Worm (Caenorhabditis elegans) whole organism, midembryonic: ENCODE results near the gene srlf-27.

Experiments used
- T22C8.4 ChIP-seq: fragments of 200-800 bp; sonication (Bioruptor generic); IDR thresholded peaks from 2 replicates; pipeline ENCODE4 v1.3.6; 2022; ENCODE audit warnings: missing genetic modification characterization, missing compliant biosample characterization
- cog-1 ChIP-seq: sonication (generic microtip); optimal IDR thresholded peaks from 2 replicates; lab custom pipeline; 2016; ENCODE audit warnings: missing genetic modification characterization, missing compliant biosample characterization
- flt-1 ChIP-seq: fragments of 200-800 bp; sonication (Bioruptor generic); IDR thresholded peaks from 2 replicates; pipeline ENCODE4 v1.3.6; 2022; ENCODE audit warnings: missing genetic modification characterization, missing compliant biosample characterization
- klf-2 ChIP-seq: fragments of 200-800 bp; sonication (Bioruptor generic); conservative IDR thresholded peaks from 2 replicates; pipeline ENCODE4 v1.3.6; 2022; ENCODE audit warnings: missing genetic modification reagents, missing genetic modification characterization, missing compliant biosample characterization
- ref-1 ChIP-seq: fragments of 200-800 bp; sonication (Bioruptor generic); conservative IDR thresholded peaks from 2 replicates; pipeline ENCODE4 v1.3.6; 2022; ENCODE audit warnings: missing genetic modification reagents, missing genetic modification characterization, missing compliant biosample characterization
- tab-1 ChIP-seq: fragments of 200-800 bp; sonication (Bioruptor generic); IDR thresholded peaks from 2 replicates; pipeline ENCODE4 v1.3.6; 2022; ENCODE audit warnings: missing genetic modification characterization, missing compliant biosample characterization
- ztf-29 ChIP-seq: fragments of 200-800 bp; sonication (Bioruptor generic); IDR thresholded peaks from 2 replicates; pipeline ENCODE4 v1.3.6; 2022; ENCODE audit warnings: missing genetic modification reagents, missing genetic modification characterization, missing compliant biosample characterization

DNA sequence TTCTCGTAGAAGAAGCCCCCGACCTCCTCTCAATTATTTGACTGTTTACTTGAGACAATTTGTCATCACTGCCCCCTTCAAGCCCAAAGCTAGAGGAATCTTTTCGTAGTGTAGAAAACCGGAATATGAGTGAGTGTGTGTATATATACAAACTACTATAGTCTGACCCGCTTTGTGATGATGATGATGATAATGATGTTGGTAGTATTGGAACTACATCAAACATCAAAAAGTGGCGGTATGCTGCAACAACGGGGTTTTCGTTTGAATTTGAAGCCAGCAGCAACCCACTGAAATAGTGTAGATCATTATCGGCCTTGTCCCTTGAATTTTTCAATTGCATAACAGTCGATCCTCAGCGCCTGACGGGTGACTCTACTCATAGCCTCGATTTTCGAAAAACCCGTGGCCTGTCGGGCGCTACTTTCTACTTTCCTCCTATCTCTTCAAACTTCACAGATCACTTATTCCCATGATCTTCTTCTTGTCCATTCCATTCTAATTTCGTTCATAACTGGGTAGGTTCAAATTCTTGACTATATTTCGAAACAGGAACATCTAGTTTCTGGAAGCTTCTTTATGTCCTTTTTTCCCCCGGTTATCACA lies 25.5 kb upstream of the srlf-27 start:
- TF ChIP-seq flt-1 (GFP tag; lab: Robert Waterston, UW) (no peak), tab-1 (GFP tag; lab: Robert Waterston, UW) (no peak), ztf-29 (GFP tag; lab: Robert Waterston, UW) (no peak; the same call in 1 of the 2 replicates), ref-1 (GFP tag; lab: Robert Waterston, UW) (no peak), klf-2 (GFP tag; lab: Robert Waterston, UW) (no peak), cog-1 (tag; lab: Kevin White, UChicago) (no peak), T22C8.4 (GFP tag; lab: Robert Waterston, UW) (no peak)
